Worm (Caenorhabditis elegans) whole organism, L1 larva: ENCODE measurements around the gene B0393.9.
"Not testable (repeated sequence)": the region's sequence is repeated elsewhere in the genome, so short reads cannot be mapped to it uniquely, and the experiment has no call there.

Experiments used
- ceh-82 ChIP-seq, 3 experiments: fragments of 150-350 bp in 1 of 3; sonication (generic microtip) in 2 of 3; optimal IDR thresholded peaks; 2 replicates each; lab custom pipeline; 2014 to 2017; ENCODE audit warnings: missing biosample characterization in 3 of 3, missing genetic modification characterization in 3 of 3
- dpl-1 ChIP-seq, 3 experiments: fragments of 150-350 bp in 2 of 3; sonication (generic microtip) in 1 of 3; optimal IDR thresholded peaks; 2 replicates each; lab custom pipeline; 2014 to 2017; ENCODE audit warnings: missing biosample characterization in 3 of 3, missing genetic modification characterization in 3 of 3, missing genetic modification reagents in 3 of 3
- lin-13 ChIP-seq: fragments of 150-350 bp; optimal IDR thresholded peaks from 2 replicates; lab custom pipeline; 2014; ENCODE audit warnings: missing biosample characterization, missing genetic modification reagents, missing genetic modification characterization
- nhr-20 ChIP-seq: sonication (generic microtip); optimal IDR thresholded peaks from 2 replicates; lab custom pipeline; 2016; ENCODE audit warnings: mild to moderate bottlenecking, missing genetic modification characterization, missing compliant biosample characterization
- tlp-1 ChIP-seq: fragments of 150-350 bp; optimal IDR thresholded peaks from 2 replicates; lab custom pipeline; 2014; ENCODE audit warnings: missing biosample characterization, missing genetic modification characterization
- unc-62 ChIP-seq: fragments of 150-350 bp; optimal IDR thresholded peaks from 2 replicates; lab custom pipeline; 2014; ENCODE audit warnings: missing biosample characterization, missing genetic modification reagents, missing genetic modification characterization
- ztf-11 ChIP-seq, 2 experiments: sonication (generic microtip); optimal IDR thresholded peaks; 2 replicates each; lab custom pipeline; 2016 to 2017; ENCODE audit warnings: missing genetic modification characterization in 2 of 2, missing biosample characterization in 1 of 2, missing compliant biosample characterization in 1 of 2

- not testable (repeated sequence) for TF ChIP-seq ceh-82 (tag; optimal IDR thresholded peaks at IDR 0.05; lab: Kevin White, UChicago); lin-13 (GFP tag; lab: Kevin White, UChicago); tlp-1 (tag; lab: Kevin White, UChicago); dpl-1 (GFP tag; optimal IDR thresholded peaks at IDR 0.05; lab: Kevin White, UChicago); unc-62 (GFP tag; lab: Kevin White, UChicago); ztf-11 (tag; optimal IDR thresholded peaks at IDR 0.05; lab: Kevin White, UChicago); nhr-20 (tag; lab: Kevin White, UChicago)
Measured at ce11 chrIII:4752569-4752968, 27.4 kb downstream of the B0393.9 start.
